Fruit fly (Drosophila melanogaster) whole organism, embryonic: ENCODE results near the gene Eip63E.

Experiments used
- B-H1 ChIP-seq: fragments of 200-800 bp; sonication (Bioruptor generic); IDR thresholded peaks from 3 replicates; pipeline ENCODE4 v1.3.6; 2022; ENCODE audit warnings: missing biosample characterization, missing genetic modification characterization
- BtbVII ChIP-seq: fragments of 200-800 bp; sonication (Bioruptor generic); optimal IDR thresholded peaks from 3 replicates; lab custom pipeline; 2017; ENCODE audit warnings: missing biosample characterization, mild to moderate bottlenecking, missing genetic modification characterization
- Bteb2 ChIP-seq: fragments of 200-800 bp; sonication (Bioruptor generic); optimal IDR thresholded peaks from 2 replicates; lab custom pipeline; 2016; ENCODE audit warnings: missing biosample characterization, missing genetic modification characterization
- CG10959 ChIP-seq: fragments of 200-800 bp; sonication (Bioruptor generic); IDR thresholded peaks from 2 replicates; pipeline ENCODE4 v1.3.6; 2022; ENCODE audit warnings: missing biosample characterization, missing genetic modification characterization
- CG11085 ChIP-seq: fragments of 200-800 bp; sonication (Bioruptor generic); IDR thresholded peaks from 2 replicates; pipeline ENCODE4 v1.3.6; 2022; ENCODE audit warnings: missing biosample characterization, missing genetic modification characterization
- CG1529 ChIP-seq: fragments of 200-800 bp; sonication (Bioruptor generic); optimal IDR thresholded peaks from 3 replicates; lab custom pipeline; 2018; ENCODE audit warnings: missing biosample characterization, missing genetic modification characterization
- CG17385 ChIP-seq: fragments of 200-800 bp; sonication (Bioruptor generic); optimal IDR thresholded peaks from 3 replicates; lab custom pipeline; 2018; ENCODE audit warnings: missing biosample characterization, mild to moderate bottlenecking, missing genetic modification characterization
- CG17568 ChIP-seq: fragments of 200-800 bp; sonication (Bioruptor generic); optimal IDR thresholded peaks from 2 replicates; lab custom pipeline; 2018; ENCODE audit warnings: missing biosample characterization, mild to moderate bottlenecking, missing genetic modification characterization, moderate library complexity
- CG17612 ChIP-seq: fragments of 200-800 bp; sonication (Bioruptor generic); IDR thresholded peaks from 2 replicates; pipeline ENCODE4 v1.3.6; 2022; ENCODE audit warnings: missing biosample characterization, missing genetic modification characterization
- CG2678 ChIP-seq: fragments of 200-800 bp; sonication (Bioruptor generic); optimal IDR thresholded peaks from 3 replicates; lab custom pipeline; 2019; ENCODE audit warnings: missing biosample characterization, mild to moderate bottlenecking, missing genetic modification characterization, moderate library complexity
- CG3163 ChIP-seq: fragments of 200-800 bp; sonication (Bioruptor generic); optimal IDR thresholded peaks from 3 replicates; lab custom pipeline; 2016; ENCODE audit warnings: missing biosample characterization, missing genetic modification characterization
- CG3726 ChIP-seq: fragments of 200-800 bp; sonication (Bioruptor generic); IDR thresholded peaks from 3 replicates; pipeline ENCODE4, ENCODE4 v1.3.6; 2022; ENCODE audit warnings: missing biosample characterization, missing genetic modification characterization
- CG4617 ChIP-seq: fragments of 200-800 bp; sonication (Bioruptor generic); optimal IDR thresholded peaks from 3 replicates; lab custom pipeline; 2016; ENCODE audit warnings: missing biosample characterization, missing genetic modification characterization, borderline replicate concordance
- CG6272 ChIP-seq: fragments of 200-800 bp; sonication (Bioruptor generic); IDR thresholded peaks from 2 replicates; pipeline ENCODE4 v1.3.6; 2022; ENCODE audit warnings: missing biosample characterization, missing genetic modification characterization
- CG6813 ChIP-seq: fragments of 200-800 bp; sonication (Bioruptor generic); optimal IDR thresholded peaks from 2 replicates; lab custom pipeline; 2017; ENCODE audit warnings: missing biosample characterization, missing genetic modification characterization, mild to moderate bottlenecking, moderate library complexity, missing genetic modification reagents
- CG7928 ChIP-seq: fragments of 200-800 bp; sonication (Bioruptor generic); optimal IDR thresholded peaks from 2 replicates; lab custom pipeline; 2017; ENCODE audit warnings: missing biosample characterization, mild to moderate bottlenecking, missing genetic modification characterization
- CG7963 ChIP-seq: fragments of 200-800 bp; sonication (Bioruptor generic); IDR thresholded peaks from 3 replicates; pipeline ENCODE4 v1.3.6; 2022; ENCODE audit warnings: missing biosample characterization, missing genetic modification characterization; ENCODE audit not compliant: partially characterized antibody
- CG8089 ChIP-seq: fragments of 200-800 bp; sonication (Bioruptor generic); optimal IDR thresholded peaks from 3 replicates; lab custom pipeline; 2016; ENCODE audit warnings: missing biosample characterization, missing genetic modification characterization
- CG9727 ChIP-seq: fragments of 200-800 bp; sonication (Bioruptor generic); optimal IDR thresholded peaks from 3 replicates; lab custom pipeline; 2017; ENCODE audit warnings: missing biosample characterization, mild to moderate bottlenecking, missing genetic modification characterization
- CG9797 ChIP-seq: fragments of 200-800 bp; sonication (Bioruptor generic); optimal IDR thresholded peaks from 3 replicates; lab custom pipeline; 2018; ENCODE audit warnings: missing biosample characterization, mild to moderate bottlenecking, missing genetic modification characterization
- CTCF ChIP-seq: fragments of 200-800 bp; sonication (Bioruptor generic); optimal IDR thresholded peaks from 2 replicates; lab custom pipeline; 2017; ENCODE audit warnings: missing biosample characterization, mild to moderate bottlenecking, missing genetic modification characterization, moderate library complexity
- D19B ChIP-seq: fragments of 200-800 bp; sonication (Bioruptor generic); optimal IDR thresholded peaks from 2 replicates; lab custom pipeline; 2017; ENCODE audit warnings: missing biosample characterization, mild to moderate bottlenecking, missing genetic modification characterization
- Dek ChIP-seq: fragments of 200-800 bp; sonication (Bioruptor generic); optimal IDR thresholded peaks from 3 replicates; lab custom pipeline; 2019; ENCODE audit warnings: missing biosample characterization, mild to moderate bottlenecking, missing genetic modification characterization, moderate library complexity
- HLH3B ChIP-seq: fragments of 200-800 bp; sonication (Bioruptor generic); IDR thresholded peaks from 2 replicates; pipeline ENCODE4 v1.3.6; 2022; ENCODE audit warnings: missing biosample characterization, missing genetic modification characterization
- Jarid2 ChIP-seq: fragments of 200-800 bp; sonication (Bioruptor generic); optimal IDR thresholded peaks from 3 replicates; lab custom pipeline; 2017; ENCODE audit warnings: mild to moderate bottlenecking, missing biosample characterization, missing genetic modification reagents, missing genetic modification characterization
- Rfx ChIP-seq: fragments of 200-800 bp; sonication (Bioruptor generic); IDR thresholded peaks from 2 replicates; pipeline ENCODE4 v1.3.6; 2022; ENCODE audit warnings: missing biosample characterization, missing genetic modification characterization
- Sox100B ChIP-seq: fragments of 200-800 bp; sonication (Bioruptor generic); optimal IDR thresholded peaks from 3 replicates; lab custom pipeline; 2018; ENCODE audit warnings: missing biosample characterization, mild to moderate bottlenecking, missing genetic modification characterization
- TFAM ChIP-seq: fragments of 200-800 bp; sonication (Bioruptor generic); optimal IDR thresholded peaks from 2 replicates; lab custom pipeline; 2017; ENCODE audit warnings: missing biosample characterization, missing genetic modification characterization, inconsistent platforms
- Vsx1 ChIP-seq: fragments of 200-800 bp; sonication (Bioruptor generic); optimal IDR thresholded peaks from 2 replicates; lab custom pipeline; 2017; ENCODE audit warnings: missing biosample characterization, mild to moderate bottlenecking, missing genetic modification characterization, missing genetic modification reagents
- bsh ChIP-seq, 2 experiments: fragments of 200-800 bp; sonication (Bioruptor generic); optimal IDR thresholded peaks; 2 replicates each; lab custom pipeline; 2017 to 2018; ENCODE audit warnings: mild to moderate bottlenecking in 2 of 2, missing biosample characterization in 2 of 2, missing genetic modification characterization in 2 of 2, moderate library complexity in 1 of 2
- dmrt11E ChIP-seq: fragments of 200-800 bp; sonication (Bioruptor generic); optimal IDR thresholded peaks from 3 replicates; lab custom pipeline; 2018; ENCODE audit warnings: missing biosample characterization, mild to moderate bottlenecking, missing genetic modification characterization, moderate library complexity
- en ChIP-seq: fragments of 200-800 bp; sonication (Bioruptor generic); optimal IDR thresholded peaks from 2 replicates; lab custom pipeline; 2016; ENCODE audit warnings: missing biosample characterization, missing genetic modification characterization
- exex ChIP-seq: fragments of 200-800 bp; sonication (Bioruptor generic); optimal IDR thresholded peaks from 4 replicates; lab custom pipeline; 2018; ENCODE audit warnings: missing biosample characterization, mild to moderate bottlenecking, missing genetic modification characterization, moderate library complexity
- gfzf ChIP-seq: fragments of 200-800 bp; sonication (Bioruptor generic); optimal IDR thresholded peaks from 2 replicates; lab custom pipeline; 2016; ENCODE audit warnings: missing biosample characterization, mild to moderate bottlenecking, missing genetic modification characterization, moderate library complexity
- ham ChIP-seq: fragments of 200-800 bp; sonication (Bioruptor generic); IDR thresholded peaks from 2 replicates; pipeline ENCODE4 v1.3.6; 2022; ENCODE audit warnings: missing biosample characterization, missing genetic modification characterization
- jumu ChIP-seq: fragments of 200-800 bp; sonication (Bioruptor generic); optimal IDR thresholded peaks from 3 replicates; lab custom pipeline; 2016; ENCODE audit warnings: missing biosample characterization, missing genetic modification characterization
- ken ChIP-seq: fragments of 200-800 bp; sonication (Bioruptor generic); IDR thresholded peaks from 3 replicates; pipeline ENCODE4 v1.3.6; 2022; ENCODE audit warnings: missing biosample characterization, missing genetic modification characterization
- nau ChIP-seq: fragments of 200-800 bp; sonication (Bioruptor generic); optimal IDR thresholded peaks from 3 replicates; lab custom pipeline; 2017; ENCODE audit warnings: missing biosample characterization, mild to moderate bottlenecking, missing genetic modification characterization, missing genetic modification reagents
- nmo ChIP-seq: fragments of 200-800 bp; sonication (Bioruptor generic); optimal IDR thresholded peaks from 2 replicates; lab custom pipeline; 2018; ENCODE audit warnings: missing biosample characterization, mild to moderate bottlenecking, missing genetic modification characterization, moderate library complexity
- odd ChIP-seq: fragments of 200-800 bp; sonication (Bioruptor generic); optimal IDR thresholded peaks from 2 replicates; lab custom pipeline; 2017; ENCODE audit warnings: missing biosample characterization, mild to moderate bottlenecking, missing genetic modification characterization
- onecut ChIP-seq: fragments of 200-800 bp; sonication (Bioruptor generic); IDR thresholded peaks from 2 replicates; pipeline ENCODE4 v1.3.6; 2022; ENCODE audit warnings: missing biosample characterization, missing genetic modification characterization
- pita ChIP-seq: fragments of 200-800 bp; sonication (Bioruptor generic); optimal IDR thresholded peaks from 2 replicates; lab custom pipeline; 2017; ENCODE audit warnings: missing biosample characterization, mild to moderate bottlenecking, missing genetic modification characterization
- ro ChIP-seq: fragments of 200-800 bp; sonication (Bioruptor generic); IDR thresholded peaks from 2 replicates; pipeline ENCODE4 v1.3.6; 2022; ENCODE audit warnings: missing biosample characterization, missing genetic modification characterization
- salm ChIP-seq: fragments of 200-800 bp; sonication (Bioruptor generic); optimal IDR thresholded peaks from 2 replicates; lab custom pipeline; 2018; ENCODE audit warnings: missing biosample characterization, mild to moderate bottlenecking, missing genetic modification characterization
- schlank ChIP-seq: fragments of 200-800 bp; sonication (Bioruptor generic); optimal IDR thresholded peaks from 2 replicates; lab custom pipeline; 2018; ENCODE audit warnings: missing biosample characterization, mild to moderate bottlenecking, missing genetic modification characterization
- scrt ChIP-seq: fragments of 200-800 bp; sonication (Bioruptor generic); optimal IDR thresholded peaks from 2 replicates; lab custom pipeline; 2018; ENCODE audit warnings: missing biosample characterization, mild to moderate bottlenecking, missing genetic modification characterization, moderate library complexity
- sima ChIP-seq: fragments of 200-800 bp; sonication (Bioruptor generic); optimal IDR thresholded peaks from 2 replicates; lab custom pipeline; 2016; ENCODE audit warnings: missing biosample characterization, missing genetic modification characterization
- sisA ChIP-seq: fragments of 200-800 bp; sonication (Bioruptor generic); IDR thresholded peaks from 2 replicates; pipeline ENCODE4 v1.3.6; 2022; ENCODE audit warnings: missing biosample characterization, missing genetic modification characterization
- ssp ChIP-seq: fragments of 200-800 bp; sonication (Bioruptor generic); IDR thresholded peaks from 2 replicates; pipeline ENCODE4 v1.3.6; 2022; ENCODE audit warnings: missing biosample characterization, missing genetic modification characterization
- wdn ChIP-seq: fragments of 200-800 bp; sonication (Bioruptor generic); IDR thresholded peaks from 2 replicates; pipeline ENCODE4 v1.3.6; 2022; ENCODE audit warnings: missing biosample characterization, missing genetic modification characterization

The Eip63E gene

DNA sequence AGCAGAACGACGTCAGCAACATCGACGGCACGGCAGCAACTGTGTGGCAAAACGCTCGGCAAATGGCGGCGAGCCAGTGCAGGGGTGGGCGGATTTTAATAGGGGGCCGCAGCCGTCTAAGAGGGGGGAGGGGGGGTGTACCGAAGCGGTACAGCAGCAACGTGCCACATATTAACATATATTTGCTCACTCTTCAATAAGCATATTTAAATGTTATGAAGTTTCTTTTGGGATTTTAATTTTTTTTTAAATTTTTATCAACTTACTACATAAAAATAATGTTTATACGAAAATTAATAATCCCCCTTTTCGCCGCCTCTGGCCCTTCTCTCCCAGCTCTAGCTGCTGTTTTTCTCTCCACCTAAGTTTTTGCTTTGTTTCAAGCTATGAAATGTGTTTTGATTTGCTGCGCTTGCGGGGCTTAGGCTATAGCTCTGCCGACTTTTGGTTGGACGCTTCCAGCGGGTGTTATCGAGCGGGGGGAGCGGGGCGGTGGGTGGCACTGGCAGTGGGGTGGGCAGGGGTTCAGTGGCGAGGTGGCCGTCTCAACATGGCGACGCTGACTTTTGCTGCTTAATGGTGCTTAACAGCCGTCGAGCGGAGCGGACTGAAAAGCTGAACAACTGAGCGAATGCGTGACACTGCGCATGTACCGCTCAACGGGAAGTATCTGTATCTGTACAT lies 117.1 kb downstream of the Eip63E start (continued):
- TF ChIP-seq en (GFP tag; lab: Kevin White, UChicago) (no peak), CG6272 (GFP tag; lab: Robert Waterston, UW) (peak; percentile 86), Dek (tag; lab: Kevin White, UChicago) (peak; percentile 81), wdn (peak; percentile 90), CG8089 (no peak), dmrt11E (peak; percentile 29), CG2678 (tag; lab: Kevin White, UChicago) (peak; percentile 87), CG4617 (GFP tag; lab: Kevin White, UChicago) (peak; percentile 64), sisA (GFP tag; lab: Robert Waterston, UW) (peak; percentile 90), CG11085 (GFP tag; lab: Robert Waterston, UW) (peak; percentile 76), exex (tag; lab: Kevin White, UChicago) (peak; percentile 45), bsh (GFP tag; optimal IDR thresholded peaks at IDR 0.05; lab: Kevin White, UChicago) (peak; percentile 30 to 72), CG3163 (GFP tag; lab: Kevin White, UChicago) (no peak), Jarid2 (GFP tag; lab: Kevin White, UChicago) (peak; percentile 48), TFAM (GFP tag; lab: Kevin White, UChicago) (no peak), onecut (GFP tag; lab: Robert Waterston, UW) (peak; percentile 76), jumu (GFP tag; lab: Kevin White, UChicago) (no peak), Vsx1 (peak; percentile 59), ken (peak; percentile 85), CG1529 (GFP tag; lab: Kevin White, UChicago) (peak; percentile 69), ham (0 out of 2 replicates have a peak, but pooled peaks have one; percentile 27), gfzf (GFP tag; lab: Kevin White, UChicago) (no peak), pita (GFP tag; lab: Kevin White, UChicago) (no peak), salm (tag; lab: Kevin White, UChicago) (peak; percentile 48), CG7928 (GFP tag; lab: Kevin White, UChicago) (peak; percentile 37), Rfx (GFP tag; lab: Robert Waterston, UW) (peak; percentile 95), D19B (GFP tag; lab: Kevin White, UChicago) (peak; percentile 74), ro (GFP tag; lab: Robert Waterston, UW) (peak; percentile 42; the same call in 1 of the 2 replicates), sima (no peak), CG17568 (peak; percentile 57), BtbVII (GFP tag; lab: Kevin White, UChicago) (peak; percentile 76), scrt (GFP tag; lab: Kevin White, UChicago) (peak; percentile 62), CG7963 (no peak), CG10959 (GFP tag; lab: Robert Waterston, UW) (0 out of 2 replicates have a peak, but pooled peaks have one; percentile 34), CG6813 (peak; percentile 65), schlank (peak; percentile 62), CG17385 (GFP tag; lab: Kevin White, UChicago) (peak; percentile 83), HLH3B (peak; percentile 89), Bteb2 (GFP tag; lab: Kevin White, UChicago) (no peak), Sox100B (peak; percentile 78), CG3726 (GFP tag; lab: Robert Waterston, UW) (peak; percentile 82), nmo (GFP tag; lab: Kevin White, UChicago) (peak; percentile 89), nau (peak; percentile 69), ssp (GFP tag; lab: Robert Waterston, UW) (peak; percentile 79), CTCF (GFP tag; lab: Kevin White, UChicago) (peak; percentile 23), CG9727 (GFP tag; lab: Kevin White, UChicago) (peak; percentile 89), CG17612 (peak; percentile 65), B-H1 (GFP tag; lab: Robert Waterston, UW) (peak; percentile 79), CG9797 (no peak), odd (GFP tag; lab: Kevin White, UChicago) (peak; percentile 85)
